Worm (Caenorhabditis elegans): Measurements from ENCODE around the gene asp-5.
A peak's percentile ranks its signal among the peaks of the same experiment; 100 is the strongest.

Gene asp-5

ce11 chrV:8226812-8227211 lies 45.4 kb upstream of the asp-5 start, which contains the start of gene K07C11.10:
Gene K07C11.10, minus strand, starts transcription at chrV:8226912.
- TF ChIP-seq unc-130 (GFP tag; optimal IDR thresholded peaks at IDR 0.05) (no peak), unc-62 (GFP tag; optimal IDR thresholded peaks at IDR 0.05 in 1 of 2) (peak in 1 of 2 experiments; percentile 47), unc-62 (tag; optimal IDR thresholded peaks at IDR 0.05) (no peak)

ce11 chrV:8228712-8229119 lies 43.5 kb upstream of the asp-5 start:
- no peak for TF ChIP-seq ZK337.2 (GFP tag; IDR thresholded peaks at IDR 0.05)
- TF ChIP-seq lin-15B (tag; optimal IDR thresholded peaks at IDR 0.05), result no peak
- TF ChIP-seq php-3 (GFP tag; IDR thresholded peaks at IDR 0.05), result peak; percentile 73
- TF ChIP-seq ama-1 (optimal IDR thresholded peaks at IDR 0.05), result peak; percentile 94
- peak; percentile 70; the same call in 1 of the 2 replicates for TF ChIP-seq arid-1 (GFP tag; conservative IDR thresholded peaks at IDR 0.05)
- peak; percentile 13 for TF ChIP-seq ces-1 (GFP tag; optimal IDR thresholded peaks at IDR 0.05)
- TF ChIP-seq hmg-1.1 (GFP tag; IDR thresholded peaks at IDR 0.05), result peak; percentile 88
- peak; percentile 65 to 88 for TF ChIP-seq daf-16 (GFP tag; optimal IDR thresholded peaks at IDR 0.05)
- TF ChIP-seq daf-16 (tag; optimal IDR thresholded peaks at IDR 0.05), result peak; percentile 86
- peak; percentile 66 for TF ChIP-seq mxl-3 (GFP tag; optimal IDR thresholded peaks at IDR 0.05)
- TF ChIP-seq ceh-32 (tag; optimal IDR thresholded peaks at IDR 0.05; ENCODE audit: poor library complexity), result no peak
- peak; percentile 74 for TF ChIP-seq dmd-9 (GFP tag; IDR thresholded peaks at IDR 0.05)
- peak; percentile 16 for TF ChIP-seq nhr-10 (tag; optimal IDR thresholded peaks at IDR 0.05)
- no peak for TF ChIP-seq attf-4 (tag; optimal IDR thresholded peaks at IDR 0.05)
- no peak for TF ChIP-seq lim-7 (GFP tag; IDR thresholded peaks at IDR 0.05)
- no peak for TF ChIP-seq fkh-10 (GFP tag; optimal IDR thresholded peaks at IDR 0.05)
- TF ChIP-seq duxl-1 (tag; optimal IDR thresholded peaks at IDR 0.05; ENCODE audit: poor library complexity), result peak; percentile 92
- no peak for TF ChIP-seq fos-1 (tag; optimal IDR thresholded peaks at IDR 0.05)
- TF ChIP-seq ceh-82 (tag; optimal IDR thresholded peaks at IDR 0.05), result no peak
- peak; percentile 83 for TF ChIP-seq F10B5.3 (tag; optimal IDR thresholded peaks at IDR 0.05)
- TF ChIP-seq madf-9 (GFP tag; conservative IDR thresholded peaks at IDR 0.05), result 0 out of 2 replicates have a peak, but pooled peaks have one; percentile 10
- TF ChIP-seq daf-19 (GFP tag; conservative IDR thresholded peaks at IDR 0.05), result peak; percentile 71; the same call in 1 of the 2 replicates
- TF ChIP-seq nhr-111 (GFP tag; optimal IDR thresholded peaks at IDR 0.05), result peak; percentile 70
- no peak for TF ChIP-seq skn-1 (tag; optimal IDR thresholded peaks at IDR 0.05)
- TF ChIP-seq hlh-11 (tag; optimal IDR thresholded peaks at IDR 0.05), result peak; percentile 83
- peak; percentile 56 for TF ChIP-seq nhr-28 (tag; optimal IDR thresholded peaks at IDR 0.05)
- no peak for TF ChIP-seq sdz-12 (GFP tag; optimal IDR thresholded peaks at IDR 0.05)
- peak; percentile 81 for TF ChIP-seq nhr-48 (tag; optimal IDR thresholded peaks at IDR 0.05)
- TF ChIP-seq lin-29 (GFP tag; IDR thresholded peaks at IDR 0.05), result peak; percentile 25; the same call in 1 of the 2 replicates
- peak; percentile 92 for TF ChIP-seq dve-1 (tag; optimal IDR thresholded peaks at IDR 0.05; ENCODE audit: insufficient read depth)
- TF ChIP-seq zip-11 (GFP tag; IDR thresholded peaks at IDR 0.05), result no peak
- TF ChIP-seq daf-8 (GFP tag; IDR thresholded peaks at IDR 0.05), result no peak
- TF ChIP-seq Y48G9A.11 (GFP tag; IDR thresholded peaks at IDR 0.05), result peak; percentile 92
- peak; percentile 83 for TF ChIP-seq rbr-2 (tag; optimal IDR thresholded peaks at IDR 0.05)
- TF ChIP-seq T20F7.1 (GFP tag; optimal IDR thresholded peaks at IDR 0.05), result peak; percentile 82
- TF ChIP-seq unc-130 (GFP tag; optimal IDR thresholded peaks at IDR 0.05), result peak; percentile 91
- no peak for TF ChIP-seq cey-2 (tag; optimal IDR thresholded peaks at IDR 0.05; ENCODE audit: borderline replicate concordance, insufficient read depth)
- no peak for TF ChIP-seq nhr-76 (tag; optimal IDR thresholded peaks at IDR 0.05)
- peak; percentile 96 for TF ChIP-seq snpc-4 (tag; optimal IDR thresholded peaks at IDR 0.05)
- TF ChIP-seq saeg-2 (GFP tag; IDR thresholded peaks at IDR 0.05), result 0 out of 2 replicates have a peak, but pooled peaks have one; percentile 47
- TF ChIP-seq ctbp-1 (GFP tag; IDR thresholded peaks at IDR 0.05), result peak; percentile 66; the same call in 1 of the 2 replicates
- TF ChIP-seq jun-1 (tag; optimal IDR thresholded peaks at IDR 0.05), result no peak
- peak; percentile 91 for TF ChIP-seq nhr-102 (tag; optimal IDR thresholded peaks at IDR 0.05)
- 0 out of 2 replicates have a peak, but pooled peaks have one; percentile 29 for TF ChIP-seq vab-7 (GFP tag; IDR thresholded peaks at IDR 0.05)
- TF ChIP-seq pha-4 (GFP tag; IDR thresholded peaks at IDR 0.05), result peak; percentile 86
- no peak for TF ChIP-seq pha-4 (tag; optimal IDR thresholded peaks at IDR 0.05)
- peak; percentile 4 for TF ChIP-seq ztf-7 (tag; optimal IDR thresholded peaks at IDR 0.05)
